Fruit fly (Drosophila melanogaster): ENCODE data around the gene MAPk-Ak2.

dm6 chrX:5766732-5767131 lies 2.7 kb upstream of the MAPk-Ak2 start:
- no peak for TF ChIP-seq dsx (GFP tag; optimal IDR thresholded peaks at IDR 0.05; ENCODE audit: poor library complexity, severe bottlenecking)
- no peak for TF ChIP-seq Gug (GFP tag; IDR thresholded peaks at IDR 0.05)
- TF ChIP-seq Eip93F (GFP tag; optimal IDR thresholded peaks at IDR 0.05), result no peak
- no peak for TF ChIP-seq Hr4 (GFP tag; optimal IDR thresholded peaks at IDR 0.05)
- no peak for TF ChIP-seq Sox14 (GFP tag; optimal IDR thresholded peaks at IDR 0.05)

All from whole organism, prepupa.